Worm (Caenorhabditis elegans) whole organism, young adult: ENCODE measurements around the gene T05H4.3.

Experiments
- B0336.3 ChIP-seq: fragments of 200-800 bp; sonication (Bioruptor generic); IDR thresholded peaks from 2 replicates; pipeline ENCODE4 v1.3.6; 2022; ENCODE audit warnings: missing genetic modification characterization, missing compliant biosample characterization
- F10E7.11 ChIP-seq: sonication (generic microtip); optimal IDR thresholded peaks from 2 replicates; lab custom pipeline; 2017; ENCODE audit warnings: mild to moderate bottlenecking, missing genetic modification characterization, moderate library complexity, missing compliant biosample characterization
- F33H1.4 ChIP-seq: fragments of 200-800 bp; sonication (Bioruptor generic); IDR thresholded peaks from 2 replicates; pipeline ENCODE4 v1.3.6; 2022; ENCODE audit warnings: missing genetic modification reagents, missing genetic modification characterization, missing compliant biosample characterization
- F49E8.2 ChIP-seq: sonication (generic microtip); optimal IDR thresholded peaks from 3 replicates; lab custom pipeline; 2017; ENCODE audit warnings: missing genetic modification characterization, mild to moderate bottlenecking, missing compliant biosample characterization, antibody characterized with exemption, moderate library complexity; ENCODE audit not compliant: insufficient read depth
- F52B5.7 ChIP-seq: sonication (generic microtip); optimal IDR thresholded peaks from 2 replicates; lab custom pipeline; 2016; ENCODE audit warnings: mild to moderate bottlenecking, missing genetic modification characterization, missing compliant biosample characterization
- F55B11.4 ChIP-seq: sonication (generic microtip); optimal IDR thresholded peaks from 2 replicates; lab custom pipeline; 2016; ENCODE audit warnings: missing compliant biosample characterization, missing genetic modification characterization, borderline replicate concordance; ENCODE audit not compliant: insufficient read depth
- F57A8.1 ChIP-seq: fragments of 200-800 bp; sonication (Bioruptor generic); optimal IDR thresholded peaks from 2 replicates; lab custom pipeline; 2018; ENCODE audit warnings: mild to moderate bottlenecking, missing genetic modification characterization, moderate library complexity, missing compliant biosample characterization
- T26A5.8 ChIP-seq: sonication (generic microtip); optimal IDR thresholded peaks from 2 replicates; lab custom pipeline; 2016; ENCODE audit warnings: missing genetic modification characterization, missing compliant biosample characterization
- Y95B8A.8 ChIP-seq: fragments of 200-800 bp; sonication (Bioruptor generic); IDR thresholded peaks from 2 replicates; pipeline ENCODE4 v1.3.6; 2022; ENCODE audit warnings: missing genetic modification reagents, missing genetic modification characterization, missing compliant biosample characterization
- ama-1 ChIP-seq, 3 experiments: fragments of 150-350 bp in 1 of 3; sonication (generic microtip) in 2 of 3; optimal IDR thresholded peaks; 2 replicates each; lab custom pipeline; 2014 to 2018; ENCODE audit warnings: missing biosample characterization in 2 of 3, missing genetic modification characterization in 2 of 3, missing genetic modification reagents in 2 of 3
- athp-1 ChIP-seq: sonication (generic microtip); optimal IDR thresholded peaks from 2 replicates; lab custom pipeline; 2017; ENCODE audit warnings: mild to moderate bottlenecking, missing genetic modification characterization, missing compliant biosample characterization
- bed-2 ChIP-seq: fragments of 200-800 bp; sonication (Bioruptor generic); IDR thresholded peaks from 2 replicates; pipeline ENCODE4 v1.3.6; 2022; ENCODE audit warnings: missing genetic modification reagents, missing genetic modification characterization, missing compliant biosample characterization
- cebp-1 ChIP-seq, 2 experiments: fragments of 200-800 bp in 1 of 2; sonication (Bioruptor generic) in 1 of 2; sonication (generic microtip) in 1 of 2; IDR thresholded peaks in 1 of 2; optimal IDR thresholded peaks in 1 of 2; 2 replicates each; pipeline versions ENCODE4 v1.3.6 to Lab custom; 2017 to 2022; ENCODE audit warnings: missing compliant biosample characterization in 2 of 2, missing genetic modification characterization in 2 of 2, mild to moderate bottlenecking in 1 of 2, missing genetic modification reagents in 1 of 2, moderate library complexity in 1 of 2
- cebp-2 ChIP-seq: fragments of 200-800 bp; sonication (Bioruptor generic); IDR thresholded peaks from 2 replicates; pipeline ENCODE4 v1.3.6; 2022; ENCODE audit warnings: missing genetic modification characterization, missing compliant biosample characterization
- ceh-40 ChIP-seq: fragments of 200-800 bp; sonication (Bioruptor generic); IDR thresholded peaks from 2 replicates; pipeline ENCODE4 v1.3.6; 2022; ENCODE audit warnings: missing genetic modification characterization, missing compliant biosample characterization
- ceh-79 ChIP-seq: sonication (generic microtip); optimal IDR thresholded peaks from 2 replicates; lab custom pipeline; 2017; ENCODE audit warnings: mild to moderate bottlenecking, missing genetic modification characterization, missing compliant biosample characterization
- dox-1 ChIP-seq: fragments of 200-800 bp; sonication (Bioruptor generic); IDR thresholded peaks from 2 replicates; pipeline ENCODE4 v1.3.6; 2022; ENCODE audit warnings: missing genetic modification reagents, missing genetic modification characterization, missing compliant biosample characterization
- dpl-1 ChIP-seq: fragments of 150-350 bp; optimal IDR thresholded peaks from 2 replicates; lab custom pipeline; 2014; ENCODE audit warnings: missing biosample characterization, missing genetic modification reagents, missing genetic modification characterization
- ekl-4 ChIP-seq: fragments of 200-800 bp; sonication (Bioruptor generic); IDR thresholded peaks from 2 replicates; pipeline ENCODE4 v1.3.6; 2022; ENCODE audit warnings: missing genetic modification reagents, missing genetic modification characterization, missing compliant biosample characterization
- ets-4 ChIP-seq: fragments of 200-800 bp; sonication (Bioruptor generic); optimal IDR thresholded peaks from 2 replicates; lab custom pipeline; 2018; ENCODE audit warnings: mild to moderate bottlenecking, missing genetic modification characterization, missing compliant biosample characterization
- fkh-3 ChIP-seq: sonication (generic microtip); optimal IDR thresholded peaks from 2 replicates; lab custom pipeline; 2016; ENCODE audit warnings: mild to moderate bottlenecking, missing genetic modification characterization, missing compliant biosample characterization
- hrde-1 ChIP-seq: sonication (generic microtip); optimal IDR thresholded peaks from 2 replicates; lab custom pipeline; 2016; ENCODE audit warnings: missing genetic modification characterization, mild to moderate bottlenecking, missing compliant biosample characterization, moderate library complexity, missing genotype, missing genetic modification reagents, borderline replicate concordance
- hsf-1 ChIP-seq: fragments of 200-800 bp; sonication (Bioruptor generic); IDR thresholded peaks from 2 replicates; pipeline ENCODE4 v1.3.6; 2022; ENCODE audit warnings: missing genetic modification reagents, missing genetic modification characterization, missing compliant biosample characterization
- lag-1 ChIP-seq: fragments of 200-800 bp; sonication (Bioruptor generic); IDR thresholded peaks from 2 replicates; pipeline ENCODE4 v1.3.6; 2022; ENCODE audit warnings: missing genetic modification reagents, missing genetic modification characterization, missing compliant biosample characterization
- let-526 ChIP-seq: fragments of 200-800 bp; sonication (Bioruptor generic); IDR thresholded peaks from 2 replicates; pipeline ENCODE4 v1.3.6; 2022; ENCODE audit warnings: missing genetic modification reagents, missing genetic modification characterization, missing compliant biosample characterization
- madf-6 ChIP-seq: fragments of 200-800 bp; sonication (Bioruptor generic); IDR thresholded peaks from 2 replicates; pipeline ENCODE4 v1.3.6; 2022; ENCODE audit warnings: missing genetic modification reagents, missing genetic modification characterization, missing compliant biosample characterization
- madf-8 ChIP-seq: fragments of 200-800 bp; sonication (Bioruptor generic); conservative IDR thresholded peaks from 2 replicates; pipeline ENCODE4 v1.3.6; 2022; ENCODE audit warnings: missing genetic modification reagents, missing genetic modification characterization, missing compliant biosample characterization
- mcd-1 ChIP-seq: fragments of 200-800 bp; sonication (Bioruptor generic); IDR thresholded peaks from 2 replicates; pipeline ENCODE4 v1.3.6; 2022; ENCODE audit warnings: missing genetic modification reagents, missing genetic modification characterization, missing compliant biosample characterization
- mes-4 ChIP-seq: sonication (generic microtip); optimal IDR thresholded peaks from 2 replicates; lab custom pipeline; 2016; ENCODE audit warnings: missing genotype, missing genetic modification characterization, missing compliant biosample characterization
- nfyb-1 ChIP-seq: fragments of 200-800 bp; sonication (Bioruptor generic); IDR thresholded peaks from 2 replicates; pipeline ENCODE4 v1.3.6; 2022; ENCODE audit warnings: missing genetic modification reagents, missing genetic modification characterization, missing compliant biosample characterization
- nhr-80 ChIP-seq: sonication (generic microtip); optimal IDR thresholded peaks from 2 replicates; lab custom pipeline; 2016; ENCODE audit warnings: missing genetic modification characterization, missing compliant biosample characterization
- pbrm-1 ChIP-seq: fragments of 200-800 bp; sonication (Bioruptor generic); IDR thresholded peaks from 2 replicates; pipeline ENCODE4 v1.3.6; 2022; ENCODE audit warnings: missing genetic modification reagents, missing genetic modification characterization, missing compliant biosample characterization
- rec-8 ChIP-seq, 2 experiments: sonication (generic microtip); optimal IDR thresholded peaks; 2 replicates each; lab custom pipeline; 2016; ENCODE audit warnings: mild to moderate bottlenecking in 2 of 2, missing genetic modification characterization in 2 of 2, missing genetic modification reagents in 2 of 2, missing genotype in 2 of 2, missing biosample characterization in 1 of 2, missing compliant biosample characterization in 1 of 2, moderate library complexity in 1 of 2
- repo-1 ChIP-seq: sonication (generic microtip); optimal IDR thresholded peaks from 2 replicates; lab custom pipeline; 2017; ENCODE audit warnings: mild to moderate bottlenecking, missing genetic modification characterization, missing compliant biosample characterization
- snpc-3.4 ChIP-seq: sonication (generic microtip); optimal IDR thresholded peaks from 2 replicates; lab custom pipeline; 2017; ENCODE audit warnings: missing genetic modification characterization, mild to moderate bottlenecking, missing compliant biosample characterization, antibody characterized with exemption, moderate library complexity, missing genotype, missing genetic modification reagents
- snpc-4 ChIP-seq, 5 experiments: fragments of 150-350 bp in 1 of 5; sonication (generic microtip) in 4 of 5; optimal IDR thresholded peaks; 2 replicates each; lab custom pipeline; 2014 to 2018; ENCODE audit warnings: missing genetic modification characterization in 5 of 5, missing biosample characterization in 3 of 5, antibody characterized with exemption in 2 of 5, mild to moderate bottlenecking in 2 of 5, missing compliant biosample characterization in 2 of 5, missing genotype in 2 of 5, moderate library complexity in 2 of 5, missing genetic modification reagents in 1 of 5
- ztf-26 ChIP-seq: sonication (generic microtip); optimal IDR thresholded peaks from 2 replicates; lab custom pipeline; 2017; ENCODE audit warnings: missing genetic modification characterization, missing compliant biosample characterization
- ztf-3 ChIP-seq: fragments of 200-800 bp; sonication (Bioruptor generic); optimal IDR thresholded peaks from 2 replicates; lab custom pipeline; 2018; ENCODE audit warnings: mild to moderate bottlenecking, missing genetic modification characterization, missing compliant biosample characterization

T05H4.3 gene

ce11 chrV:6414469-6414868 is 27.7 kb upstream of the T05H4.3 start:
- TF ChIP-seq F55B11.4 (tag; lab: Kevin White, UChicago) (no peak), nhr-80 (peak; percentile 53), ztf-26 (tag; lab: Kevin White, UChicago) (no peak)
- TF ChIP-seq, all 124 proteins: peak for 1

ce11 chrV:6414985-6415384 is 27.2 kb upstream of the T05H4.3 start, which contains the start of gene cht-6:
TSS of gene cht-6 (plus strand) at chrV:6414993.
- no peak for TF ChIP-seq mes-4 (tag; lab: Kevin White, UChicago)
- TF ChIP-seq snpc-4 (GFP tag; optimal IDR thresholded peaks at IDR 0.05; lab: Kevin White, UChicago) = no peak
- no peak for TF ChIP-seq snpc-4 (tag; optimal IDR thresholded peaks at IDR 0.05; lab: Kevin White, UChicago)
- no peak for TF ChIP-seq Y95B8A.8 (GFP tag; lab: Robert Waterston, UW)
- no peak for TF ChIP-seq let-526 (GFP tag; lab: Robert Waterston, UW)
- no peak for TF ChIP-seq hsf-1 (GFP tag; lab: Robert Waterston, UW)
- no peak for TF ChIP-seq F10E7.11 (tag; lab: Kevin White, UChicago)
- no peak for TF ChIP-seq fkh-3 (tag; lab: Kevin White, UChicago)
- no peak for TF ChIP-seq ekl-4 (GFP tag; lab: Robert Waterston, UW)
- no peak for TF ChIP-seq ztf-3 (GFP tag; lab: Kevin White, UChicago)
- no peak for TF ChIP-seq F33H1.4
- TF ChIP-seq ceh-40 (GFP tag; lab: Robert Waterston, UW) = no peak
- TF ChIP-seq, all 124 proteins: peak for 0

DNA sequence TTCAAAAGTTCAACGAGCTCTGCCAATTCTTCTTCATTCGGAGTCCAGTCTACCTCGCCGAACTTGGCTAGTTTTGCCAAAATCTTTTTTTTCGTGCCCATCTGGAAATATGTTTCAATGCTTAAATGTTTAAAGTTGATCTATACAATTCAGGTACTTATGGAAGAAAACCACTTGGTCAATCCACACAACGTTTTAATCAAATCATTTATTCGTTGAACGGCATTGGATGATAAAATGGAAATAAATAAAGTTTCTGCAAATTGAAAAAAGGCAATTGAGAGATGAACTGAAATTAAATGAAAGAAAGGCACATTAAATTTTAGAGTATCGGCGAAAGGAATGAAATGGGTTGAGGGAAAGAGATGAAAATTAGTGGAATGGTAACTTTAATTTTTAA is 18.1 kb upstream of the T05H4.3 start, which contains the start of gene urb-1:
TSS of gene urb-1 (minus strand) at position 101 of the 400 bp plus-strand sequence.
- TF ChIP-seq ama-1 (optimal IDR thresholded peaks at IDR 0.05; lab: Kevin White, UChicago) (no peak), ama-1 (GFP tag; optimal IDR thresholded peaks at IDR 0.05; lab: Kevin White, UChicago) (peak in 1 of 2 experiments; percentile 19), bed-2 (GFP tag; lab: Robert Waterston, UW) (no peak)

- TF ChIP-seq B0336.3 (GFP tag; lab: Robert Waterston, UW) (peak; percentile 60), ets-4 (GFP tag; lab: Kevin White, UChicago) (peak; percentile 24), F49E8.2 (no peak), ceh-79 (tag; lab: Kevin White, UChicago) (peak; percentile 21), cebp-1 (GFP tag; IDR thresholded peaks at IDR 0.05; lab: Robert Waterston, UW) (no peak), cebp-1 (tag; optimal IDR thresholded peaks at IDR 0.05; lab: Kevin White, UChicago) (peak; percentile 20), lag-1 (GFP tag; lab: Robert Waterston, UW) (0 out of 2 replicates have a peak, but pooled peaks have one; percentile 34), nfyb-1 (GFP tag; lab: Robert Waterston, UW) (0 out of 2 replicates have a peak, but pooled peaks have one; percentile 15), pbrm-1 (GFP tag; lab: Robert Waterston, UW) (peak; percentile 43; the same call in 1 of the 2 replicates), F52B5.7 (tag; lab: Kevin White, UChicago) (no peak), nhr-80 (peak; percentile 16), cebp-2 (GFP tag; lab: Robert Waterston, UW) (no peak), snpc-3.4 (tag; lab: Kevin White, UChicago) (peak; percentile 0), athp-1 (peak; percentile 17), F57A8.1 (no peak), mcd-1 (GFP tag; lab: Robert Waterston, UW) (0 out of 2 replicates have a peak, but pooled peaks have one; percentile 29), hrde-1 (tag; lab: Kevin White, UChicago) (no peak), rec-8 (tag; optimal IDR thresholded peaks at IDR 0.05; lab: Kevin White, UChicago) (peak in 1 of 2 experiments; percentile 7), madf-8 (GFP tag; lab: Robert Waterston, UW) (0 out of 2 replicates have a peak, but pooled peaks have one; percentile 8), dpl-1 (no peak), ama-1 (optimal IDR thresholded peaks at IDR 0.05; lab: Kevin White, UChicago) (peak; percentile 13), ama-1 (GFP tag; optimal IDR thresholded peaks at IDR 0.05; lab: Kevin White, UChicago) (no peak), ceh-40 (GFP tag; lab: Robert Waterston, UW) (no peak), T26A5.8 (tag; lab: Kevin White, UChicago) (no peak), dox-1 (GFP tag; lab: Robert Waterston, UW) (peak; percentile 31; the same call in 1 of the 2 replicates), repo-1 (no peak), madf-6 (GFP tag; lab: Robert Waterston, UW) (no peak)
- TF ChIP-seq, all 124 proteins: peak for 15
Observed at ce11 chrV:6425927-6426326, 16.2 kb upstream of the T05H4.3 start, which contains the start of gene T05H4.11. TSS of gene T05H4.11 (minus strand) at chrV:6426261.
